Fruit fly (Drosophila melanogaster): ENCODE measurements around the gene RhoGAP71E.

Gene RhoGAP71E

DNA sequence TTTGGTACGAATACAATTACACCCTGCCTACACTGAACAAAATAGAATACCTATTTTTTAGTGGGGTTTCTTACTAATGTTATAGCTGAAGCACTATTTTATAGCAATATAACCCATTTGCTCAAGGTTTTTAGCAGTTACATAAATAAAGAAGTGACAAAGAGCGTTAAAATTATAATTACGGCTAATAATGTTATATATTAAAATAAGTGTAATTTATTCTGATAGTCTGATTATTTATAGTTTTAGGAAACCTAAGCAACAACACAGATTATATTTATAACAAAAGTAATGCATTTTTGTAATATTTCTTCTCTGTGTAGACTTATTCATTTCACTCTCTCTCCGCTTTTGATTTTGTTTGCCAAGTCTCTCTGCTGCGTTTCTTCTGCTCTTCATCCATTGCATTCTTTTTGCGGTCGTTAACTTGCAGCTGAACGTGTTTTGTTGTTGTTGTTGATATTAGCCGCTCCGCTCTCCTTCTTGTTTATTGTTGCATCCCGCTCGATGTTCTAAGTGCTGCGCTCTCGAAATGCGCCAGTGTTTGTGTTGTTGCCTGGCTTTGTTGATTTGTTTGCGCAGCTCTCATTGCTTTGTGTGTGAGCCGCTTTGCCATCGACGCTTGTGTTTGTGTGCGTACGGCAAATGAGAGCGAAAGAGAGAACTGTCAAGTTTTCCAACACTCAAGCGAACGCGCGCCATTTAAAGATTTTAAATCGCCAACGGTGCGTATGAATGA is 37.2 kb downstream of the RhoGAP71E start (continued):
- TF ChIP-seq Fer1 (GFP tag; optimal IDR thresholded peaks at IDR 0.05) (peak; percentile 80), CG11723 (GFP tag; optimal IDR thresholded peaks at IDR 0.05) (peak; percentile 74), CrebB (tag; optimal IDR thresholded peaks at IDR 0.05) (peak; percentile 52), CG14965 (GFP tag; optimal IDR thresholded peaks at IDR 0.05; ENCODE audit: borderline replicate concordance) (no peak), bsh (GFP tag; optimal IDR thresholded peaks at IDR 0.05) (peak; percentile 86 to 94), vfl (GFP tag; optimal IDR thresholded peaks at IDR 0.05) (peak; percentile 25), H2.0 (GFP tag; IDR thresholded peaks at IDR 0.05) (peak; percentile 75), ranshi (GFP tag; IDR thresholded peaks at IDR 0.05) (peak; percentile 78), zen (tag; optimal IDR thresholded peaks at IDR 0.05) (peak; percentile 79), sob (GFP tag; IDR thresholded peaks at IDR 0.05) (peak; percentile 76), Fer3 (tag; optimal IDR thresholded peaks at IDR 0.05) (peak; percentile 88), CG9215 (GFP tag; IDR thresholded peaks at IDR 0.05) (peak; percentile 87), esg (GFP tag; conservative IDR thresholded peaks at IDR 0.05) (peak; percentile 84), rib (GFP tag; IDR thresholded peaks at IDR 0.05) (no peak), CG34376 (GFP tag; optimal IDR thresholded peaks at IDR 0.05) (no peak), nerfin-1 (tag; optimal IDR thresholded peaks at IDR 0.05) (peak; percentile 90), stwl (tag; optimal IDR thresholded peaks at IDR 0.05) (no peak), otp (GFP tag; IDR thresholded peaks at IDR 0.05) (peak; percentile 21; the same call in 1 of the 3 replicates), crc (GFP tag; optimal IDR thresholded peaks at IDR 0.05) (no peak), Hey (tag; optimal IDR thresholded peaks at IDR 0.05) (no peak), Usf (GFP tag; optimal IDR thresholded peaks at IDR 0.05) (peak; percentile 74), CG7556 (GFP tag; optimal IDR thresholded peaks at IDR 0.05) (peak; percentile 95), Mad (GFP tag; optimal IDR thresholded peaks at IDR 0.05) (peak; percentile 2), CG7271 (tag; optimal IDR thresholded peaks at IDR 0.05) (peak; percentile 20), Bgb (GFP tag; IDR thresholded peaks at IDR 0.05; ENCODE audit: partially characterized antibody) (no peak), CG14014 (GFP tag; IDR thresholded peaks at IDR 0.05) (peak; percentile 76), sr (GFP tag; IDR thresholded peaks at IDR 0.05) (no peak; the same call in 2 of the 3 replicates), CG6254 (GFP tag; optimal IDR thresholded peaks at IDR 0.05) (peak; percentile 87), Sin3A (optimal IDR thresholded peaks at IDR 0.05) (no peak), CG11398 (GFP tag; optimal IDR thresholded peaks at IDR 0.05) (no peak), phol (tag; optimal IDR thresholded peaks at IDR 0.05) (peak; percentile 97), salm (tag; optimal IDR thresholded peaks at IDR 0.05) (peak; percentile 90), ssp (GFP tag; IDR thresholded peaks at IDR 0.05) (peak; percentile 79), CG33557 (GFP tag; optimal IDR thresholded peaks at IDR 0.05) (peak; percentile 60), nmo (GFP tag; optimal IDR thresholded peaks at IDR 0.05) (peak; percentile 98), CG2875 (GFP tag; optimal IDR thresholded peaks at IDR 0.05) (peak; percentile 89), Lim3 (GFP tag; IDR thresholded peaks at IDR 0.05) (no peak), sug (tag; optimal IDR thresholded peaks at IDR 0.05) (peak; percentile 72), H15 (GFP tag; IDR thresholded peaks at IDR 0.05) (peak; percentile 76), stc (GFP tag; IDR thresholded peaks at IDR 0.05) (peak; percentile 87), Scr (GFP tag; IDR thresholded peaks at IDR 0.05; ENCODE audit: partially characterized antibody) (no peak), nau (GFP tag; optimal IDR thresholded peaks at IDR 0.05) (peak; percentile 88), az2 (GFP tag; optimal IDR thresholded peaks at IDR 0.05) (peak; percentile 89), gt (GFP tag; IDR thresholded peaks at IDR 0.05) (peak; percentile 52), zen2 (GFP tag; IDR thresholded peaks at IDR 0.05; ENCODE audit: partially characterized antibody) (no peak), knrl (GFP tag; IDR thresholded peaks at IDR 0.05; ENCODE audit: partially characterized antibody) (no peak), Hr39 (optimal IDR thresholded peaks at IDR 0.05) (no peak), CG12104 (GFP tag; optimal IDR thresholded peaks at IDR 0.05) (peak; percentile 89), cad (GFP tag; optimal IDR thresholded peaks at IDR 0.05) (no peak), GATAe (GFP tag; conservative IDR thresholded peaks at IDR 0.05) (peak; percentile 41; the same call in 1 of the 2 replicates)

All from whole organism, embryonic.